Worm (Caenorhabditis elegans): ENCODE results near the gene T12E12.6.

T12E12.6 gene

ce11 chrIV:5598515-5599132 lies 24.7 kb upstream of the T12E12.6 start:
- TF ChIP-seq ceh-63 (GFP tag; optimal IDR thresholded peaks at IDR 0.05) (no peak), lin-35 (GFP tag; optimal IDR thresholded peaks at IDR 0.05) (peak in 1 of 2 experiments; percentile 11), blmp-1 (tag; optimal IDR thresholded peaks at IDR 0.05) (peak; percentile 57), mep-1 (tag; optimal IDR thresholded peaks at IDR 0.05) (peak; percentile 14), lin-14 (GFP tag; optimal IDR thresholded peaks at IDR 0.05) (peak; percentile 28), fkh-10 (GFP tag; optimal IDR thresholded peaks at IDR 0.05) (no peak), nhr-77 (tag; optimal IDR thresholded peaks at IDR 0.05) (peak; percentile 17)

- peak; percentile 33 for TF ChIP-seq egl-13 (tag; optimal IDR thresholded peaks at IDR 0.05)
- TF ChIP-seq ztf-4 (tag; optimal IDR thresholded peaks at IDR 0.05): peak; percentile 9
- TF ChIP-seq nhr-71 (tag; optimal IDR thresholded peaks at IDR 0.05): peak; percentile 30
- no peak for TF ChIP-seq C04F5.9 (tag; optimal IDR thresholded peaks at IDR 0.05)
- TF ChIP-seq dsc-1 (tag; optimal IDR thresholded peaks at IDR 0.05): peak; percentile 95
- TF ChIP-seq lin-35 (GFP tag; optimal IDR thresholded peaks at IDR 0.05): no peak
- peak; percentile 11 for TF ChIP-seq blmp-1 (tag; optimal IDR thresholded peaks at IDR 0.05)
- TF ChIP-seq snu-23 (GFP tag; optimal IDR thresholded peaks at IDR 0.05): peak; percentile 37
- TF ChIP-seq nhr-47 (tag; optimal IDR thresholded peaks at IDR 0.05): peak; percentile 57
- TF ChIP-seq unc-86 (tag; optimal IDR thresholded peaks at IDR 0.05): no peak
- peak; percentile 36 for TF ChIP-seq fkh-4 (tag; optimal IDR thresholded peaks at IDR 0.05; ENCODE audit: borderline replicate concordance)
- peak; percentile 39 for TF ChIP-seq fkh-8 (tag; optimal IDR thresholded peaks at IDR 0.05)
- TF ChIP-seq pax-3 (tag; optimal IDR thresholded peaks at IDR 0.05): peak; percentile 83
- peak; percentile 21 for TF ChIP-seq nhr-20 (tag; optimal IDR thresholded peaks at IDR 0.05)
- peak; percentile 45 for TF ChIP-seq mep-1 (tag; optimal IDR thresholded peaks at IDR 0.05)
- peak; percentile 29 for TF ChIP-seq sox-4 (tag; optimal IDR thresholded peaks at IDR 0.05)
Measured at ce11 chrIV:5595567-5595966, 21.6 kb upstream of the T12E12.6 start.

ce11 chrIV:5593804-5594214 lies 19.9 kb upstream of the T12E12.6 start:
- TF ChIP-seq nhr-19 (GFP tag; conservative IDR thresholded peaks at IDR 0.05) (peak; percentile 70), ces-1 (GFP tag; optimal IDR thresholded peaks at IDR 0.05) (no peak), nhr-85 (tag) (peak; percentile 95), ztf-4 (tag; optimal IDR thresholded peaks at IDR 0.05) (peak; percentile 45), lin-35 (GFP tag; optimal IDR thresholded peaks at IDR 0.05) (peak; percentile 22 to 26), unc-62 (GFP tag; optimal IDR thresholded peaks at IDR 0.05) (peak; percentile 12), lsy-2 (tag; optimal IDR thresholded peaks at IDR 0.05) (peak; percentile 60 to 80), nhr-11 (tag; optimal IDR thresholded peaks at IDR 0.05) (peak; percentile 65), zag-1 (tag; optimal IDR thresholded peaks at IDR 0.05) (no peak), ceh-82 (tag; optimal IDR thresholded peaks at IDR 0.05) (peak in 1 of 3 experiments; percentile 28), lin-15B (tag; optimal IDR thresholded peaks at IDR 0.05) (no peak), swsn-7 (tag; optimal IDR thresholded peaks at IDR 0.05) (peak; percentile 48), jun-1 (tag; optimal IDR thresholded peaks at IDR 0.05) (peak; percentile 14), blmp-1 (tag; optimal IDR thresholded peaks at IDR 0.05) (peak; percentile 84), nhr-71 (tag; optimal IDR thresholded peaks at IDR 0.05) (peak; percentile 91), lin-39 (tag; optimal IDR thresholded peaks at IDR 0.05) (peak; percentile 65), nhr-20 (tag; optimal IDR thresholded peaks at IDR 0.05) (peak; percentile 74), unc-130 (tag; optimal IDR thresholded peaks at IDR 0.05) (peak; percentile 67), lin-13 (GFP tag; optimal IDR thresholded peaks at IDR 0.05) (peak; percentile 71), snu-23 (GFP tag; optimal IDR thresholded peaks at IDR 0.05) (peak; percentile 70), mdl-1 (tag; optimal IDR thresholded peaks at IDR 0.05) (peak in 1 of 2 experiments; percentile 71), aly-2 (tag; optimal IDR thresholded peaks at IDR 0.05) (no peak), C04F5.9 (tag; optimal IDR thresholded peaks at IDR 0.05) (no peak), grh-1 (GFP tag; IDR thresholded peaks at IDR 0.05) (no peak), nhr-237 (tag; optimal IDR thresholded peaks at IDR 0.05) (no peak), lir-3 (tag; optimal IDR thresholded peaks at IDR 0.05; ENCODE audit: poor library complexity) (peak; percentile 10), ceh-90 (tag; optimal IDR thresholded peaks at IDR 0.05) (no peak), hpl-2 (GFP tag; optimal IDR thresholded peaks at IDR 0.05) (no peak), unc-98 (GFP tag; IDR thresholded peaks at IDR 0.05) (0 out of 2 replicates have a peak, but pooled peaks have one; percentile 33), efl-1 (optimal IDR thresholded peaks at IDR 0.05) (peak; percentile 39 to 53), efl-1 (GFP tag; optimal IDR thresholded peaks at IDR 0.05 in 1 of 2) (peak in 1 of 2 experiments; percentile 90), dpl-1 (GFP tag; optimal IDR thresholded peaks at IDR 0.05) (peak; percentile 3 to 36 (median 11)), C16A3.4 (tag; optimal IDR thresholded peaks at IDR 0.05) (peak; percentile 71), mef-2 (tag; optimal IDR thresholded peaks at IDR 0.05) (peak; percentile 3), rnt-1 (tag; optimal IDR thresholded peaks at IDR 0.05) (peak; percentile 69)

All from whole organism, L1 larva.